Fruit fly (Drosophila melanogaster) whole organism, embryonic: ENCODE measurements around the gene frj.

Experiments
- Abd-B ChIP-seq: fragments of 200-800 bp; sonication (Bioruptor generic); optimal IDR thresholded peaks from 2 replicates; lab custom pipeline; 2018; ENCODE audit warnings: missing biosample characterization, mild to moderate bottlenecking, missing genetic modification characterization, moderate library complexity
- Atf-2 ChIP-seq: fragments of 200-800 bp; sonication (Bioruptor generic); optimal IDR thresholded peaks from 2 replicates; lab custom pipeline; 2016; ENCODE audit warnings: missing biosample characterization, missing genetic modification characterization
- B-H2 ChIP-seq: fragments of 200-800 bp; sonication (Bioruptor generic); optimal IDR thresholded peaks from 2 replicates; lab custom pipeline; 2018; ENCODE audit warnings: missing biosample characterization, mild to moderate bottlenecking, missing genetic modification characterization
- CG11093 ChIP-seq: fragments of 200-800 bp; sonication (Bioruptor generic); IDR thresholded peaks from 3 replicates; pipeline ENCODE4 v1.3.6; 2022; ENCODE audit warnings: missing biosample characterization, missing genetic modification characterization
- CG12744 ChIP-seq: fragments of 200-800 bp; sonication (Bioruptor generic); optimal IDR thresholded peaks from 2 replicates; lab custom pipeline; 2016; ENCODE audit warnings: missing biosample characterization, missing genetic modification characterization
- CG14860 ChIP-seq: fragments of 200-800 bp; sonication (Bioruptor generic); IDR thresholded peaks from 3 replicates; pipeline ENCODE4 v1.3.6; 2022; ENCODE audit warnings: missing biosample characterization, missing genetic modification characterization; ENCODE audit not compliant: partially characterized antibody
- CG15601 ChIP-seq: fragments of 200-800 bp; sonication (Bioruptor generic); optimal IDR thresholded peaks from 3 replicates; lab custom pipeline; 2019; ENCODE audit warnings: missing biosample characterization, mild to moderate bottlenecking, missing genetic modification characterization, moderate library complexity
- CG17385 ChIP-seq: fragments of 200-800 bp; sonication (Bioruptor generic); optimal IDR thresholded peaks from 3 replicates; lab custom pipeline; 2018; ENCODE audit warnings: missing biosample characterization, mild to moderate bottlenecking, missing genetic modification characterization
- CG17912 ChIP-seq: fragments of 200-800 bp; sonication (Bioruptor generic); optimal IDR thresholded peaks from 2 replicates; lab custom pipeline; 2018; ENCODE audit warnings: missing biosample characterization, mild to moderate bottlenecking, missing genetic modification characterization
- CG32532 ChIP-seq: fragments of 200-800 bp; sonication (Bioruptor generic); IDR thresholded peaks from 2 replicates; pipeline ENCODE4 v1.3.6; 2022; ENCODE audit warnings: missing biosample characterization, missing genetic modification characterization
- CG34224 ChIP-seq: fragments of 200-800 bp; sonication (Bioruptor generic); IDR thresholded peaks from 3 replicates; pipeline ENCODE4 v1.3.6; 2022; ENCODE audit warnings: missing biosample characterization, missing genetic modification characterization; ENCODE audit not compliant: partially characterized antibody
- CG43689 ChIP-seq: fragments of 200-800 bp; sonication (Bioruptor generic); IDR thresholded peaks from 2 replicates; pipeline ENCODE4 v1.3.6; 2022; ENCODE audit warnings: missing biosample characterization, missing genetic modification characterization
- CG4707 ChIP-seq: fragments of 200-800 bp; sonication (Bioruptor generic); optimal IDR thresholded peaks from 2 replicates; lab custom pipeline; 2018; ENCODE audit warnings: missing biosample characterization, mild to moderate bottlenecking, missing genetic modification characterization, moderate library complexity
- CG6791 ChIP-seq: fragments of 200-800 bp; sonication (Bioruptor generic); IDR thresholded peaks from 3 replicates; pipeline ENCODE4 v1.3.6; 2022; ENCODE audit warnings: missing biosample characterization, missing genetic modification characterization; ENCODE audit not compliant: partially characterized antibody
- CG7357 ChIP-seq: fragments of 200-800 bp; sonication (Bioruptor generic); IDR thresholded peaks from 3 replicates; pipeline ENCODE4 v1.3.6; 2022; ENCODE audit warnings: missing biosample characterization, missing genetic modification characterization
- CG7963 ChIP-seq: fragments of 200-800 bp; sonication (Bioruptor generic); IDR thresholded peaks from 3 replicates; pipeline ENCODE4 v1.3.6; 2022; ENCODE audit warnings: missing biosample characterization, missing genetic modification characterization; ENCODE audit not compliant: partially characterized antibody
- Doc3 ChIP-seq: fragments of 200-800 bp; sonication (Bioruptor generic); IDR thresholded peaks from 3 replicates; pipeline ENCODE4 v1.3.6; 2022; ENCODE audit warnings: missing biosample characterization, missing genetic modification characterization; ENCODE audit not compliant: partially characterized antibody
- Ets97D ChIP-seq: fragments of 200-800 bp; sonication (Bioruptor generic); optimal IDR thresholded peaks from 3 replicates; lab custom pipeline; 2016; ENCODE audit warnings: missing biosample characterization, missing genetic modification characterization
- HLH4C ChIP-seq: fragments of 200-800 bp; sonication (Bioruptor generic); IDR thresholded peaks from 3 replicates; pipeline ENCODE4 v1.3.6; 2022; ENCODE audit warnings: missing biosample characterization, missing genetic modification characterization; ENCODE audit not compliant: partially characterized antibody
- Hey ChIP-seq: fragments of 200-800 bp; sonication (Bioruptor generic); optimal IDR thresholded peaks from 3 replicates; lab custom pipeline; 2018; ENCODE audit warnings: missing biosample characterization, mild to moderate bottlenecking, missing genetic modification characterization
- HmgD ChIP-seq: fragments of 200-800 bp; sonication (Bioruptor generic); optimal IDR thresholded peaks from 3 replicates; lab custom pipeline; 2016; ENCODE audit warnings: missing biosample characterization, missing genetic modification characterization
- Kr ChIP-seq: fragments of 200-800 bp; sonication (Bioruptor generic); optimal IDR thresholded peaks from 2 replicates; lab custom pipeline; 2017; ENCODE audit warnings: missing biosample characterization, mild to moderate bottlenecking, missing genetic modification characterization
- Lim3 ChIP-seq: fragments of 200-800 bp; sonication (Bioruptor generic); IDR thresholded peaks from 2 replicates; pipeline ENCODE4 v1.3.6; 2022; ENCODE audit warnings: missing biosample characterization, missing genetic modification characterization
- Med ChIP-seq: fragments of 200-800 bp; sonication (Bioruptor generic); peaks from one replicate; lab custom pipeline; 2016; ENCODE audit warnings: missing biosample characterization, missing genetic modification characterization, mild to moderate bottlenecking, inconsistent platforms, moderate library complexity
- NC2α ChIP-seq: fragments of 200-800 bp; sonication (Bioruptor generic); optimal IDR thresholded peaks from 2 replicates; lab custom pipeline; 2016; ENCODE audit warnings: missing biosample characterization, missing genetic modification characterization
- Opbp ChIP-seq: fragments of 200-800 bp; sonication (Bioruptor generic); IDR thresholded peaks from 3 replicates; pipeline ENCODE4 v1.3.6; 2022; ENCODE audit warnings: missing biosample characterization, missing genetic modification characterization; ENCODE audit not compliant: partially characterized antibody
- Sin3A ChIP-seq: fragments of >200 bp; optimal IDR thresholded peaks from 2 replicates; lab custom pipeline; 2018
- Spps ChIP-seq: fragments of 200-800 bp; sonication (Bioruptor generic); optimal IDR thresholded peaks from 2 replicates; lab custom pipeline; 2018; ENCODE audit warnings: missing biosample characterization, mild to moderate bottlenecking, missing genetic modification characterization
- Sry-β ChIP-seq: fragments of 200-800 bp; sonication (Bioruptor generic); optimal IDR thresholded peaks from 2 replicates; lab custom pipeline; 2018; ENCODE audit warnings: missing biosample characterization, mild to moderate bottlenecking, missing genetic modification characterization, moderate library complexity
- Stat92E ChIP-seq, 3 experiments: fragments of >200 bp in 2 of 3; fragments of 200-800 bp in 1 of 3; sonication (Bioruptor generic) in 1 of 3; optimal IDR thresholded peaks; 2 replicates each; lab custom pipeline; 2017 to 2019; ENCODE audit warnings: missing biosample characterization in 3 of 3, missing genetic modification characterization in 3 of 3, mild to moderate bottlenecking in 1 of 3, moderate library complexity in 1 of 3
- Usf ChIP-seq: fragments of 200-800 bp; sonication (Bioruptor generic); optimal IDR thresholded peaks from 2 replicates; lab custom pipeline; 2017; ENCODE audit warnings: missing genotype, missing biosample characterization, missing genetic modification characterization
- ab ChIP-seq: fragments of 200-800 bp; sonication (Bioruptor generic); optimal IDR thresholded peaks from 2 replicates; lab custom pipeline; 2016; ENCODE audit warnings: missing biosample characterization, missing genetic modification characterization
- crol ChIP-seq: fragments of 200-800 bp; sonication (Bioruptor generic); IDR thresholded peaks from 2 replicates; pipeline ENCODE4 v1.3.6; 2022; ENCODE audit warnings: missing biosample characterization, missing genetic modification characterization
- en ChIP-seq: fragments of 200-800 bp; sonication (Bioruptor generic); optimal IDR thresholded peaks from 2 replicates; lab custom pipeline; 2016; ENCODE audit warnings: missing biosample characterization, missing genetic modification characterization
- esg ChIP-seq: fragments of 200-800 bp; sonication (Bioruptor generic); conservative IDR thresholded peaks from 2 replicates; pipeline ENCODE4 v1.3.6; 2022; ENCODE audit warnings: missing biosample characterization, missing genetic modification characterization
- eve ChIP-seq, 2 experiments: fragments of >200 bp; optimal IDR thresholded peaks; 2 replicates each; lab custom pipeline; 2017; ENCODE audit warnings: missing biosample characterization in 2 of 2, missing genetic modification characterization in 2 of 2
- gcm ChIP-seq: fragments of 200-800 bp; sonication (Bioruptor generic); optimal IDR thresholded peaks from 2 replicates; lab custom pipeline; 2019; ENCODE audit warnings: missing biosample characterization, mild to moderate bottlenecking, missing genetic modification characterization, moderate library complexity
- gsb ChIP-seq: fragments of 200-800 bp; sonication (Bioruptor generic); IDR thresholded peaks from 2 replicates; pipeline ENCODE4 v1.3.6; 2022; ENCODE audit warnings: missing biosample characterization, missing genetic modification characterization
- h ChIP-seq: fragments of >200 bp; optimal IDR thresholded peaks from 2 replicates; lab custom pipeline; 2017
- hbn ChIP-seq: fragments of 200-800 bp; sonication (Bioruptor generic); IDR thresholded peaks from 2 replicates; pipeline ENCODE4 v1.3.6; 2022; ENCODE audit warnings: missing biosample characterization, missing genetic modification characterization; ENCODE audit not compliant: partially characterized antibody
- lbe ChIP-seq: fragments of 200-800 bp; sonication (Bioruptor generic); optimal IDR thresholded peaks from 2 replicates; lab custom pipeline; 2016; ENCODE audit warnings: missing biosample characterization, mild to moderate bottlenecking, missing genetic modification characterization
- mam ChIP-seq: fragments of 200-800 bp; sonication (Bioruptor generic); optimal IDR thresholded peaks from 3 replicates; lab custom pipeline; 2016; ENCODE audit warnings: missing biosample characterization, missing genetic modification characterization
- mirr ChIP-seq: fragments of 200-800 bp; sonication (Bioruptor generic); optimal IDR thresholded peaks from 3 replicates; lab custom pipeline; 2018; ENCODE audit warnings: missing biosample characterization, mild to moderate bottlenecking, missing genetic modification characterization
- pros ChIP-seq: fragments of 200-800 bp; sonication (Bioruptor generic); optimal IDR thresholded peaks from 3 replicates; lab custom pipeline; 2019; ENCODE audit warnings: missing biosample characterization, mild to moderate bottlenecking, missing genetic modification characterization, moderate library complexity
- slp2 ChIP-seq: fragments of 200-800 bp; sonication (Bioruptor generic); optimal IDR thresholded peaks from 2 replicates; lab custom pipeline; 2016; ENCODE audit warnings: missing biosample characterization, missing genetic modification characterization
- sob ChIP-seq: fragments of 200-800 bp; sonication (Bioruptor generic); IDR thresholded peaks from 2 replicates; pipeline ENCODE4 v1.3.6; 2022; ENCODE audit warnings: missing biosample characterization, missing genetic modification characterization
- ssp ChIP-seq: fragments of 200-800 bp; sonication (Bioruptor generic); IDR thresholded peaks from 2 replicates; pipeline ENCODE4 v1.3.6; 2022; ENCODE audit warnings: missing biosample characterization, missing genetic modification characterization
- sug ChIP-seq: fragments of 200-800 bp; optimal IDR thresholded peaks from 2 replicates; lab custom pipeline; 2019; ENCODE audit warnings: missing biosample characterization, mild to moderate bottlenecking, missing genetic modification characterization, moderate library complexity
- trem ChIP-seq: fragments of 200-800 bp; optimal IDR thresholded peaks from 3 replicates; lab custom pipeline; 2019; ENCODE audit warnings: missing biosample characterization, mild to moderate bottlenecking, missing genetic modification characterization, moderate library complexity
- zen ChIP-seq: fragments of 200-800 bp; sonication (Bioruptor generic); optimal IDR thresholded peaks from 3 replicates; lab custom pipeline; 2018; ENCODE audit warnings: missing biosample characterization, mild to moderate bottlenecking, missing genetic modification characterization, moderate library complexity

frj gene

dm6 chr2L:6479226-6479906 lies 23.5 kb downstream of the frj start (continued):
- TF ChIP-seq CG15601 (tag; lab: Kevin White, UChicago), result peak; percentile 66
- TF ChIP-seq CG6791, result no peak
- TF ChIP-seq CG12744, result no peak
- TF ChIP-seq Sin3A, result no peak
- TF ChIP-seq HmgD, result no peak
- no peak for TF ChIP-seq CG7963 (GFP tag; lab: Robert Waterston, UW)
- TF ChIP-seq trem (tag; lab: Kevin White, UChicago), result no peak
- TF ChIP-seq HLH4C, result no peak
- TF ChIP-seq Stat92E (GFP tag; optimal IDR thresholded peaks at IDR 0.05; lab: Kevin White, UChicago), result no peak
- peak; percentile 88 for TF ChIP-seq mirr
- no peak for TF ChIP-seq crol (GFP tag; lab: Robert Waterston, UW)
- TF ChIP-seq ab (GFP tag; lab: Kevin White, UChicago), result no peak
- no peak for TF ChIP-seq esg (GFP tag; lab: Robert Waterston, UW)
- no peak for TF ChIP-seq CG14860 (GFP tag; lab: Robert Waterston, UW)
- no peak for TF ChIP-seq gsb (GFP tag; lab: Robert Waterston, UW)
- TF ChIP-seq CG11093 (GFP tag; lab: Robert Waterston, UW), result no peak
- no peak for TF ChIP-seq CG7357 (GFP tag; lab: Robert Waterston, UW)
- no peak for TF ChIP-seq CG43689
- TF ChIP-seq CG32532 (GFP tag; lab: Robert Waterston, UW), result peak; percentile 62; the same call in 1 of the 2 replicates
- no peak for TF ChIP-seq ssp (GFP tag; lab: Robert Waterston, UW)
- no peak for TF ChIP-seq Sry-β (GFP tag; lab: Kevin White, UChicago)
- no peak for TF ChIP-seq Opbp (GFP tag; lab: Robert Waterston, UW)
- TF ChIP-seq gcm (GFP tag; lab: Kevin White, UChicago), result no peak
- no peak for TF ChIP-seq Ets97D
- TF ChIP-seq CG4707 (GFP tag; lab: Kevin White, UChicago), result peak; percentile 49
- no peak for TF ChIP-seq Lim3 (GFP tag; lab: Robert Waterston, UW)
- peak; percentile 1 for TF ChIP-seq lbe (GFP tag; lab: Kevin White, UChicago)
- TF ChIP-seq CG34224 (GFP tag; lab: Robert Waterston, UW), result no peak
- no peak for TF ChIP-seq Spps
- peak; percentile 30 for TF ChIP-seq pros (GFP tag; lab: Kevin White, UChicago)
- no peak for TF ChIP-seq Kr
- TF ChIP-seq Hey (tag; lab: Kevin White, UChicago), result peak; percentile 41
- no peak for TF ChIP-seq mam (GFP tag; lab: Kevin White, UChicago)
- no peak for TF ChIP-seq h (lab: Kevin White, UChicago)
- TF ChIP-seq Med (GFP tag; lab: Kevin White, UChicago), result peak; percentile 78
- no peak for TF ChIP-seq Abd-B (GFP tag; lab: Kevin White, UChicago)
- TF ChIP-seq CG17385 (GFP tag; lab: Kevin White, UChicago), result peak; percentile 20
- no peak for TF ChIP-seq hbn (GFP tag; lab: Robert Waterston, UW)
- TF ChIP-seq sob, result peak; percentile 53; the same call in 1 of the 2 replicates
- TF ChIP-seq eve (GFP tag; optimal IDR thresholded peaks at IDR 0.05; lab: Kevin White, UChicago), result no peak
- no peak for TF ChIP-seq zen (tag; lab: Kevin White, UChicago)
- no peak for TF ChIP-seq Doc3
- no peak for TF ChIP-seq Atf-2
- TF ChIP-seq slp2, result no peak
- TF ChIP-seq B-H2 (GFP tag; lab: Kevin White, UChicago), result peak; percentile 51
- no peak for TF ChIP-seq NC2α (GFP tag; lab: Kevin White, UChicago)
- TF ChIP-seq en, result no peak
- TF ChIP-seq sug (tag; lab: Kevin White, UChicago), result peak; percentile 66
- peak; percentile 65 for TF ChIP-seq CG17912 (GFP tag; lab: Kevin White, UChicago)
- no peak for TF ChIP-seq Usf (GFP tag; lab: Kevin White, UChicago)
